Worm (Caenorhabditis elegans) whole organism, L4 larva: Measurements from ENCODE around the gene srsx-33.

Experiments
- F26F4.8 ChIP-seq: fragments of 200-800 bp; sonication (Bioruptor generic); conservative IDR thresholded peaks from 2 replicates; pipeline ENCODE4 v1.3.6; 2022; ENCODE audit warnings: missing genetic modification characterization, missing compliant biosample characterization
- F49E8.2 ChIP-seq: sonication (generic microtip); optimal IDR thresholded peaks from 2 replicates; lab custom pipeline; 2016; ENCODE audit warnings: missing compliant biosample characterization, mild to moderate bottlenecking, missing genetic modification characterization, borderline replicate concordance
- aha-1 ChIP-seq: fragments of 150-350 bp; peaks from one replicate; lab custom pipeline; 2014; ENCODE audit warnings: missing biosample characterization, missing genetic modification characterization
- aly-2 ChIP-seq: sonication (generic microtip); optimal IDR thresholded peaks from 2 replicates; lab custom pipeline; 2018; ENCODE audit warnings: missing biosample characterization, missing genetic modification characterization
- ceh-20 ChIP-seq: fragments of 200-800 bp; sonication (Bioruptor generic); IDR thresholded peaks from 2 replicates; pipeline ENCODE4 v1.3.6; 2022; ENCODE audit warnings: missing genetic modification reagents, missing genetic modification characterization, missing compliant biosample characterization
- ceh-32 ChIP-seq: sonication (generic microtip); optimal IDR thresholded peaks from 2 replicates; lab custom pipeline; 2016; ENCODE audit warnings: mild to moderate bottlenecking, missing genetic modification characterization, missing compliant biosample characterization; ENCODE audit not compliant: poor library complexity
- ceh-44 ChIP-seq: fragments of 200-800 bp; sonication (Bioruptor generic); IDR thresholded peaks from 2 replicates; pipeline ENCODE4 v1.3.6; 2022; ENCODE audit warnings: missing genetic modification reagents, missing genetic modification characterization, missing compliant biosample characterization
- ceh-62 ChIP-seq: sonication (generic microtip); optimal IDR thresholded peaks from 2 replicates; lab custom pipeline; 2017; ENCODE audit warnings: missing biosample characterization, missing genetic modification characterization
- ces-1 ChIP-seq: fragments of 150-350 bp; sonication (generic microtip); optimal IDR thresholded peaks from 4 replicates; lab custom pipeline; 2014; ENCODE audit warnings: missing biosample characterization, missing genetic modification reagents, missing genetic modification characterization
- dmd-6 ChIP-seq: fragments of 200-800 bp; sonication (Bioruptor generic); IDR thresholded peaks from 2 replicates; pipeline ENCODE4 v1.3.6; 2022; ENCODE audit warnings: missing genetic modification reagents, missing genetic modification characterization, missing compliant biosample characterization
- dmd-8 ChIP-seq: fragments of 200-800 bp; sonication (Bioruptor generic); IDR thresholded peaks from 2 replicates; pipeline ENCODE4 v1.3.6; 2022; ENCODE audit warnings: missing genetic modification characterization, missing compliant biosample characterization
- dpl-1 ChIP-seq: fragments of 150-350 bp; optimal IDR thresholded peaks from 2 replicates; lab custom pipeline; 2014; ENCODE audit warnings: missing biosample characterization, missing genetic modification reagents, missing genetic modification characterization
- dve-1 ChIP-seq: sonication (generic microtip); optimal IDR thresholded peaks from 2 replicates; lab custom pipeline; 2017; ENCODE audit warnings: antibody characterized with exemption, mild to moderate bottlenecking, missing genetic modification characterization, missing compliant biosample characterization; ENCODE audit not compliant: insufficient read depth
- egl-43 ChIP-seq: fragments of 200-800 bp; sonication (Bioruptor generic); IDR thresholded peaks from 2 replicates; pipeline ENCODE4 v1.3.6; 2022; ENCODE audit warnings: missing genetic modification reagents, missing genetic modification characterization, missing compliant biosample characterization
- gei-8 ChIP-seq: fragments of 200-800 bp; sonication (Bioruptor generic); optimal IDR thresholded peaks from 2 replicates; lab custom pipeline; 2018; ENCODE audit warnings: mild to moderate bottlenecking, missing genetic modification characterization, missing compliant biosample characterization
- lin-1 ChIP-seq: fragments of 200-800 bp; sonication (Bioruptor generic); IDR thresholded peaks from 2 replicates; pipeline ENCODE4 v1.3.6; 2022; ENCODE audit warnings: missing genetic modification reagents, missing genetic modification characterization, missing compliant biosample characterization
- lsy-2 ChIP-seq, 2 experiments: fragments of 150-350 bp in 1 of 2; sonication (generic microtip) in 1 of 2; optimal IDR thresholded peaks; 2 replicates each; lab custom pipeline; 2014 to 2017; ENCODE audit warnings: missing biosample characterization in 2 of 2, missing genetic modification characterization in 2 of 2
- madf-5 ChIP-seq, 2 experiments: fragments of 200-800 bp; sonication (Bioruptor generic); IDR thresholded peaks; 2 replicates each; pipeline ENCODE4 v1.3.6; 2022; ENCODE audit warnings: missing compliant biosample characterization in 2 of 2, missing genetic modification characterization in 2 of 2
- mdl-1 ChIP-seq, 2 experiments: fragments of 150-350 bp in 1 of 2; sonication (generic microtip) in 1 of 2; optimal IDR thresholded peaks; 2 replicates each; lab custom pipeline; 2014 to 2017; ENCODE audit warnings: missing biosample characterization in 2 of 2, missing genetic modification characterization in 2 of 2
- mxl-3 ChIP-seq: fragments of 200-800 bp; sonication (Bioruptor generic); optimal IDR thresholded peaks from 2 replicates; lab custom pipeline; 2018; ENCODE audit warnings: mild to moderate bottlenecking, missing genetic modification characterization, missing compliant biosample characterization
- nhr-102 ChIP-seq: sonication (generic microtip); optimal IDR thresholded peaks from 2 replicates; lab custom pipeline; 2016; ENCODE audit warnings: mild to moderate bottlenecking, missing genetic modification characterization, moderate library complexity, missing compliant biosample characterization
- nhr-111 ChIP-seq: fragments of 200-800 bp; sonication (Bioruptor generic); optimal IDR thresholded peaks from 2 replicates; lab custom pipeline; 2018; ENCODE audit warnings: mild to moderate bottlenecking, missing genetic modification characterization, missing compliant biosample characterization
- nhr-237 ChIP-seq: sonication (generic microtip); optimal IDR thresholded peaks from 2 replicates; lab custom pipeline; 2017; ENCODE audit warnings: missing biosample characterization, missing genetic modification characterization
- nhr-28 ChIP-seq: fragments of 150-350 bp; optimal IDR thresholded peaks from 2 replicates; lab custom pipeline; 2014; ENCODE audit warnings: missing biosample characterization, missing genetic modification characterization
- nhr-48 ChIP-seq: sonication (generic microtip); optimal IDR thresholded peaks from 2 replicates; lab custom pipeline; 2016; ENCODE audit warnings: mild to moderate bottlenecking, missing genetic modification characterization, missing compliant biosample characterization
- php-3 ChIP-seq: fragments of 200-800 bp; sonication (Bioruptor generic); IDR thresholded peaks from 2 replicates; pipeline ENCODE4 v1.3.6; 2022; ENCODE audit warnings: missing genetic modification reagents, missing genetic modification characterization, missing compliant biosample characterization
- saeg-2 ChIP-seq: fragments of 200-800 bp; sonication (Bioruptor generic); IDR thresholded peaks from 2 replicates; pipeline ENCODE4 v1.3.6; 2022; ENCODE audit warnings: missing genetic modification reagents, missing genetic modification characterization, missing compliant biosample characterization
- spr-1 ChIP-seq: sonication (generic microtip); optimal IDR thresholded peaks from 2 replicates; lab custom pipeline; 2016; ENCODE audit warnings: mild to moderate bottlenecking, missing genetic modification characterization, missing compliant biosample characterization
- unc-39 ChIP-seq: sonication (generic microtip); optimal IDR thresholded peaks from 2 replicates; lab custom pipeline; 2017; ENCODE audit warnings: missing biosample characterization, missing genetic modification characterization
- unc-62 ChIP-seq, 3 experiments: fragments of 150-350 bp in 1 of 3; sonication (generic microtip); optimal IDR thresholded peaks in 2 of 3; peaks in 1 of 3; 1 replicate in 1 of 3; 2 replicates in 2 of 3; lab custom pipeline; 2014 to 2017; ENCODE audit warnings: missing biosample characterization in 3 of 3, missing genetic modification characterization in 3 of 3, missing genetic modification reagents in 3 of 3, missing genotype in 1 of 3
- zag-1 ChIP-seq: fragments of 150-350 bp; optimal IDR thresholded peaks from 2 replicates; lab custom pipeline; 2014; ENCODE audit warnings: missing biosample characterization, missing genetic modification characterization
- zfp-2 ChIP-seq: sonication (generic microtip); optimal IDR thresholded peaks from 2 replicates; lab custom pipeline; 2016; ENCODE audit warnings: mild to moderate bottlenecking, missing genetic modification characterization, missing compliant biosample characterization

Gene srsx-33

DNA sequence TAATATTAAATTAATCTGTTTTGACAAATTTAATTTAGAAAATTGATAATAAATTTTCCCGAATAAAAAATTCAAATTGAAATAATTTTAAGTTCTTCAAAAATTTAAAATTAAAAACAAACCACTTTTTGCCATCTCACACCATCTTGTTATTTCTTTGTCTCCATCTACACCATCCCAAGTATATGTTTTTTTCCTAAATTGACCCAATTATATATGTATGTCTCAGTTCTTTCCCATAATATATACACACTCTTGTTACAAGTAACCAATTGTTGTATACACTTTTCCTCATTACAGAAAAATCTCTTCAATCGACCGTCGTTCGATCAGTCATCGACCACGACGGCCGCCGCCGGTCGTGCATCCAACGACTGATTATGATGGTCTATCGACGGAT lies 29.9 kb upstream of the srsx-33 start, which contains the start of gene gly-20:
TSS of gene gly-20 (plus strand) at position 301 of the 400 bp plus-strand sequence.
- TF ChIP-seq spr-1 (tag; lab: Kevin White, UChicago) (no peak), nhr-111 (GFP tag; lab: Kevin White, UChicago) (no peak), dve-1 (tag; lab: Kevin White, UChicago) (no peak), aly-2 (tag; lab: Kevin White, UChicago) (no peak)

DNA sequence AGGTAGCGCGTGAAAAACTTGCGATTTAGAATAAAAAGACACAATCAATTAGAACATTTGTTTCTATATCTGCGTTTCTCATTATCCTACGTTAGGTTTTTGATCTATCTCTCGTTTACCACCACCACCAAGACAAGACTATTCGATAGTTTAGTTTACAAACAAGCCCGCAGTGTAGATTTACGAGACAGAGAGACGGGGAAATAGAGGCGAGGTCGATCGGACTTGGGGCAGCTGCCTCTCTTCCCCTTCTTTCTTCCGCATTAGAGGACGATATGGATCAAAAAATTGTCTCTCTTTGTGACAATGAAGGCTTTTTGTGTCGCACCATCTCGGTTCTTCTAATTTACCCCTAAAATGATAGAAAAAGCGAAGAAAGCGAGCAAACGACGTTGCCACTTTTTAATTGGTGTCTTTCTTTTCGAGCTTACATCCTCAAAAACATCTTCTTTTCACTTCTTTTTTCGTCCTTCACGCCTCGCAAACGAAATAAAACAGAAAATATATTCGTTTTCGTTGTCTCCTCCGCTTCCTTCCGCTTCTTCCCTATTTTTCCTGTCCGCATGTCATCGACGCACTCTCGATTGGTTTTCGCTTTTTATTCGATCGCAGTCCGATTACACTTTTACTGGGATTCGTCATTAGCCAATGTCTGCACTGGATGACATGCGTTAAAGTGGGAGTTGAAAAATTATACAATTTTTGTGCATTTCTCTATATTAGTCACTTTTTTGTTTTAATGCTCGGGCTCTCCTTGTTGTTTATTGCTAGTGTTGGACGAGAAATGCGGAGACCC lies 29.3 kb upstream of the srsx-33 start:
- TF ChIP-seq lin-1 (GFP tag; lab: Robert Waterston, UW) (no peak), mxl-3 (GFP tag; lab: Kevin White, UChicago) (peak; percentile 45), aha-1 (tag; lab: Kevin White, UChicago) (peak; percentile 92), saeg-2 (no peak), egl-43 (GFP tag; lab: Robert Waterston, UW) (no peak), nhr-102 (no peak), gei-8 (no peak), nhr-48 (no peak), unc-62 (GFP tag; optimal IDR thresholded peaks at IDR 0.05 in 1 of 2; lab: Kevin White, UChicago) (peak in 1 of 2 experiments; percentile 90), unc-62 (tag; optimal IDR thresholded peaks at IDR 0.05; lab: Kevin White, UChicago) (no peak), mdl-1 (tag; optimal IDR thresholded peaks at IDR 0.05; lab: Kevin White, UChicago) (peak in 1 of 2 experiments; percentile 9), nhr-28 (tag; lab: Kevin White, UChicago) (peak; percentile 27)

DNA sequence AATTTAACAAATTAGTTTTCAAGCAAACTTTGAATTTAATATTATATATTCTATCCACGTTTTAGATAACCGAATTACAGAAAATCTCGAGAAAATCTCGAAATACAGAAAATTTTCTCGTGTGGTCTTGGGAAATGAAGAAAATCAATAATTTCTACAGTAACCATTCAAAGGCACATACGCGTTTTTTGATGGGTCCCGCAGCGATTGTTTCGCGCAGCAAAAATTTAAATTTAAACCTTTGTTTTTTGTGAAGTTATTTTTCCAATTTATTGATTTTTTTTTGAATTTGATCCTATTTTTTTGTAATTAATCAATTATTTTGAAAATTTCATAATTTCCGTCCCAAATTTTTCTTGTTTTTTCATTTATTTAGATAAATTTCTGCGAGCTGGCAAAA lies 27.2 kb upstream of the srsx-33 start:
- TF ChIP-seq zfp-2 (no peak), F49E8.2 (tag; lab: Kevin White, UChicago) (peak; percentile 37)
- TF ChIP-seq, all 104 proteins: peak for 1

DNA sequence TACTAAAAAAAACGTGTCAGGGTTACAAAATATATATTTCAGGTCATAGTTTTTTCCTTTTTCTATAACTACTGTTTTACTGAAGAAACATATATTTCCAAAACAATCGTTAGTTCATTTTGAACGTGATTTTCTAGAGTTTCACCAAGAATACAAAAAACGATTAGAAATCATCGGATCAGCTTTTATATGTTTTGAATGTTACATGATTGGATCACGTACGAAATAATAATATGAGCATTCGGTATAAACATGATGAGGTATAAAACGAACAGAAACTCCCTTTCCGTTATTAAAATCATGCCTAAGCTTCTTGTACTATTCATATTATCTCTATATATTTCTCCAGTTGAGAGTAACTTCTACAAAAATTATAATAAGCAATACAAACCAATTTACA lies 20.5 kb upstream of the srsx-33 start, which contains the start of gene clec-223:
TSS of gene clec-223 (plus strand) at position 301 of the 400 bp plus-strand sequence.
- TF ChIP-seq ces-1 (GFP tag; lab: Kevin White, UChicago) (no peak), nhr-28 (tag; lab: Kevin White, UChicago) (no peak), F26F4.8 (GFP tag; lab: Robert Waterston, UW) (no peak), madf-5 (GFP tag; IDR thresholded peaks at IDR 0.05; lab: Robert Waterston, UW) (no peak), ceh-20 (no peak), php-3 (GFP tag; lab: Robert Waterston, UW) (no peak)

DNA sequence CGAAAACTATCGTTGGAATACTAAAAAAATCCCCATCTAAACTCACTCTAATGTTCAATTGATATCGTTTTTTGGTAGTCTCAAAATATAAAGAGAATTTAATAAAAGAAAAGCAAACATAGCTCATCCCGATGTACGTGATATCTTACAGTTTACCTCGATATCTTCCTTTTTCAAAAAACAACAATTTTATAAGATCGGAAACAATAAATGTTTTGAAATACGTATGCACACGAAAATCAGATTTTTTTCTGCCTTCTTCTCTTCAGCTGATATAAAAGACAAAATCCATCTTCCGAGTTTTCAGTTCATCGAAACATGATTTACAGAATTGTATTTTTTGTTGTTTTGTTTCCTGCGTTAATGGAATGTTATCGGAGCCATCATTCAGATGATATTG lies 18.7 kb upstream of the srsx-33 start, which contains the start of gene clec-222:
TSS of gene clec-222 (plus strand) at position 301 of the 400 bp plus-strand sequence.
- TF ChIP-seq unc-62 (GFP tag; optimal IDR thresholded peaks at IDR 0.05 in 1 of 2; lab: Kevin White, UChicago), result no peak
- no peak for TF ChIP-seq unc-62 (tag; optimal IDR thresholded peaks at IDR 0.05; lab: Kevin White, UChicago)
- TF ChIP-seq ceh-32, result no peak
- TF ChIP-seq ceh-62 (tag; lab: Kevin White, UChicago), result no peak
- no peak for TF ChIP-seq ceh-44
- no peak for TF ChIP-seq zag-1 (tag; lab: Kevin White, UChicago)
- no peak for TF ChIP-seq dmd-6
- no peak for TF ChIP-seq lsy-2 (tag; optimal IDR thresholded peaks at IDR 0.05; lab: Kevin White, UChicago)
- TF ChIP-seq unc-39 (tag; lab: Kevin White, UChicago), result no peak
- TF ChIP-seq dpl-1, result no peak
- TF ChIP-seq nhr-237 (tag; lab: Kevin White, UChicago), result no peak
- TF ChIP-seq dmd-8, result no peak
